Fruit fly (Drosophila melanogaster) whole organism, wandering third instar larva: Measurements from ENCODE around the gene Arp1.

ENCODE experiments used
- CG32264 ChIP-seq: fragments of 200-800 bp; sonication (Bioruptor generic); optimal IDR thresholded peaks from 2 replicates; lab custom pipeline; 2016; ENCODE audit warnings: missing biosample characterization, missing genetic modification characterization
- Hr83 ChIP-seq: fragments of 200-300 bp; sonication (Bioruptor generic); optimal IDR thresholded peaks from 2 replicates; lab custom pipeline; 2016; ENCODE audit warnings: missing biosample characterization, mild to moderate bottlenecking, missing genetic modification characterization, moderate library complexity; ENCODE audit not compliant: poor library complexity, severe bottlenecking
- Myc ChIP-seq: fragments of >200 bp; optimal IDR thresholded peaks from 2 replicates; lab custom pipeline; 2017
- OdsH ChIP-seq: fragments of 200-800 bp; sonication (Bioruptor generic); optimal IDR thresholded peaks from 2 replicates; lab custom pipeline; 2016; ENCODE audit warnings: missing biosample characterization, mild to moderate bottlenecking, missing genetic modification characterization
- brk ChIP-seq: fragments of 200-800 bp; sonication (Bioruptor generic); optimal IDR thresholded peaks from 2 replicates; lab custom pipeline; 2016; ENCODE audit warnings: missing biosample characterization, mild to moderate bottlenecking, missing genetic modification characterization
- h ChIP-seq: fragments of 200-800 bp; sonication (Bioruptor generic); optimal IDR thresholded peaks from 3 replicates; lab custom pipeline; 2016; ENCODE audit warnings: missing biosample characterization, mild to moderate bottlenecking, missing genetic modification characterization
- sv ChIP-seq: fragments of 200-800 bp; sonication (Bioruptor generic); optimal IDR thresholded peaks from 3 replicates; lab custom pipeline; 2016; ENCODE audit warnings: missing biosample characterization, missing genetic modification characterization

DNA sequence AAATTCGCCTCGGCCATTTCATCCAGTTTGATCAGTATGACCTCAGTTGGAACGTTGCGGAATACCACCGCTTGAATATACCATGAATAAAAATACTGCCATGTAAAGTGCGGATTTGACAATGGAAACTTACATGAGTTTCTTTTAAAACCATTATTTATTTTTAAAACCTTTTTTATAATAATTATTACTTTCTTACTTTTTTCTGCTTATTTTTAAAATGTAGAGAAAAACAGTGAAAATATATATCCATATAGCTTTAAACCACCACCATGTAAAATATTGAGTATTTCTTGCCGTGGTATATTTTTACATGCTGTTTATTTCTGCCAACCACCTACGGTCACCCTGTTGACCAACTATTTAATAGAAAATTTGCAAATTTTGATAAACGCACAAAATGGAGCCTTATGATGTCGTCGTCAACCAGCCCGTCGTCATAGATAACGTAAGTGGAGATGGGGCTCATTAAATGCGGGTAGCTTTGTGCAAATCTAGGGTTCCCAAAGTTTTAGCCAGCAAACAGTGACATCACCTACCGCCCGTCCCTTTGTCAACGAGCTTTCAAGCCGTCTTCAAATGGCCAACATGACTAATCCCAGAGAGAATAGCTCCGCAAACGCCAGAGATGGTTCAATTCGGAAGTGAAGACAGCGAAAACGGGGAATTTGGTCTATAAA is at the start of gene Arp1:
- no peak for TF ChIP-seq brk (GFP tag; lab: Kevin White, UChicago)
- no peak for TF ChIP-seq Myc (lab: Kevin White, UChicago)
- TF ChIP-seq OdsH (GFP tag; lab: Kevin White, UChicago), result no peak
- TF ChIP-seq h, result no peak
- TF ChIP-seq sv, result no peak
- TF ChIP-seq CG32264 (GFP tag; lab: Kevin White, UChicago), result no peak
- no peak for TF ChIP-seq Hr83 (GFP tag; lab: Kevin White, UChicago)
